Worm (Caenorhabditis elegans) whole organism, L2 larva: ENCODE data around the gene F47B8.3.
"Not testable (repeated sequence)": the region's sequence is repeated elsewhere in the genome, so short reads cannot be mapped to it uniquely, and the experiment has no call there.

Source experiments
- C34F6.9 ChIP-seq: fragments of 150-350 bp; optimal IDR thresholded peaks from 2 replicates; lab custom pipeline; 2014; ENCODE audit warnings: missing biosample characterization, missing genetic modification characterization
- F13H6.1 ChIP-seq: sonication (generic microtip); optimal IDR thresholded peaks from 2 replicates; lab custom pipeline; 2016; ENCODE audit warnings: missing genetic modification characterization, missing compliant biosample characterization
- Y55F3AM.14 ChIP-seq: fragments of 200-800 bp; sonication (Bioruptor generic); optimal IDR thresholded peaks from 2 replicates; lab custom pipeline; 2018; ENCODE audit warnings: mild to moderate bottlenecking, missing genetic modification characterization, missing compliant biosample characterization
- alr-1 ChIP-seq: fragments of 150-350 bp; optimal IDR thresholded peaks from 2 replicates; lab custom pipeline; 2014; ENCODE audit warnings: missing biosample characterization, missing genetic modification characterization
- aly-2 ChIP-seq: fragments of 150-350 bp; optimal IDR thresholded peaks from 2 replicates; lab custom pipeline; 2014; ENCODE audit warnings: missing biosample characterization, missing genetic modification characterization
- ama-1 ChIP-seq: fragments of 150-350 bp; optimal IDR thresholded peaks from 2 replicates; lab custom pipeline; 2018; ENCODE audit warnings: inconsistent platforms
- ceh-16 ChIP-seq: fragments of 150-350 bp; optimal IDR thresholded peaks from 2 replicates; lab custom pipeline; 2014; ENCODE audit warnings: missing biosample characterization, missing genetic modification characterization
- crh-2 ChIP-seq: sonication (generic microtip); optimal IDR thresholded peaks from 2 replicates; lab custom pipeline; 2017; ENCODE audit warnings: missing biosample characterization, missing genetic modification characterization
- dmd-4 ChIP-seq: sonication (generic microtip); optimal IDR thresholded peaks from 2 replicates; lab custom pipeline; 2017; ENCODE audit warnings: missing biosample characterization, missing genetic modification characterization
- egl-27 ChIP-seq: sonication (generic microtip); optimal IDR thresholded peaks from 3 replicates; lab custom pipeline; 2017; ENCODE audit warnings: missing biosample characterization, missing genetic modification reagents, missing genetic modification characterization
- elt-1 ChIP-seq: fragments of 150-350 bp; optimal IDR thresholded peaks from 2 replicates; lab custom pipeline; 2014; ENCODE audit warnings: missing biosample characterization, missing genetic modification characterization
- fos-1 ChIP-seq: fragments of 150-350 bp; optimal IDR thresholded peaks from 2 replicates; lab custom pipeline; 2014; ENCODE audit warnings: missing biosample characterization, missing genetic modification characterization
- gmeb-1 ChIP-seq: fragments of 150-350 bp; optimal IDR thresholded peaks from 2 replicates; lab custom pipeline; 2014; ENCODE audit warnings: missing biosample characterization, missing genetic modification characterization
- lin-13 ChIP-seq: fragments of 150-350 bp; optimal IDR thresholded peaks from 2 replicates; lab custom pipeline; 2014; ENCODE audit warnings: missing biosample characterization, missing genetic modification reagents, missing genetic modification characterization
- lin-39 ChIP-seq: fragments of 150-350 bp; optimal IDR thresholded peaks from 2 replicates; lab custom pipeline; 2014; ENCODE audit warnings: missing biosample characterization, missing genetic modification reagents, missing genetic modification characterization
- mab-5 ChIP-seq: fragments of 150-350 bp; optimal IDR thresholded peaks from 2 replicates; lab custom pipeline; 2014; ENCODE audit warnings: missing biosample characterization, missing genetic modification characterization
- nhr-10 ChIP-seq: sonication (generic microtip); optimal IDR thresholded peaks from 2 replicates; lab custom pipeline; 2017; ENCODE audit warnings: missing biosample characterization, missing genetic modification characterization
- nhr-11 ChIP-seq: fragments of 150-350 bp; optimal IDR thresholded peaks from 2 replicates; lab custom pipeline; 2014; ENCODE audit warnings: missing biosample characterization, missing genetic modification characterization
- nhr-12 ChIP-seq: fragments of 150-350 bp; optimal IDR thresholded peaks from 2 replicates; lab custom pipeline; 2014; ENCODE audit warnings: missing biosample characterization, missing genetic modification characterization
- nhr-21 ChIP-seq: fragments of 150-350 bp; optimal IDR thresholded peaks from 2 replicates; lab custom pipeline; 2014; ENCODE audit warnings: missing biosample characterization, missing genetic modification characterization
- nhr-23 ChIP-seq: fragments of 150-350 bp; optimal IDR thresholded peaks from 2 replicates; lab custom pipeline; 2014; ENCODE audit warnings: missing biosample characterization, missing genetic modification reagents, missing genetic modification characterization
- nhr-25 ChIP-seq: fragments of 150-350 bp; sonication (generic microtip); optimal IDR thresholded peaks from 3 replicates; lab custom pipeline; 2014; ENCODE audit warnings: missing biosample characterization, missing genetic modification characterization
- nhr-77 ChIP-seq: fragments of 150-350 bp; optimal IDR thresholded peaks from 2 replicates; lab custom pipeline; 2014; ENCODE audit warnings: missing biosample characterization, missing genetic modification characterization
- peb-1 ChIP-seq: fragments of 150-350 bp; optimal IDR thresholded peaks from 2 replicates; lab custom pipeline; 2014; ENCODE audit warnings: missing biosample characterization, missing genetic modification characterization
- sem-4 ChIP-seq: fragments of 150-350 bp; optimal IDR thresholded peaks from 2 replicates; lab custom pipeline; 2014; ENCODE audit warnings: missing biosample characterization, missing genetic modification reagents, missing genetic modification characterization
- skn-1 ChIP-seq: sonication (generic microtip); optimal IDR thresholded peaks from 2 replicates; lab custom pipeline; 2017; ENCODE audit warnings: missing biosample characterization, missing genetic modification characterization
- sma-3 ChIP-seq: sonication (generic microtip); optimal IDR thresholded peaks from 2 replicates; lab custom pipeline; 2016; ENCODE audit warnings: missing genetic modification reagents, missing genetic modification characterization, missing compliant biosample characterization
- unc-39 ChIP-seq: fragments of 150-350 bp; optimal IDR thresholded peaks from 2 replicates; lab custom pipeline; 2014; ENCODE audit warnings: missing biosample characterization, missing genetic modification characterization
- unc-55 ChIP-seq: fragments of 150-350 bp; sonication (generic microtip); optimal IDR thresholded peaks from 3 replicates; lab custom pipeline; 2014; ENCODE audit warnings: missing biosample characterization, missing genetic modification reagents, missing genetic modification characterization
- unc-62 ChIP-seq: fragments of 150-350 bp; optimal IDR thresholded peaks from 2 replicates; lab custom pipeline; 2014; ENCODE audit warnings: missing biosample characterization, missing genetic modification reagents, missing genetic modification characterization
- zag-1 ChIP-seq: fragments of 150-350 bp; optimal IDR thresholded peaks from 2 replicates; lab custom pipeline; 2014; ENCODE audit warnings: missing biosample characterization, missing genetic modification characterization
- ztf-1 ChIP-seq: fragments of 200-800 bp; sonication (Bioruptor generic); conservative IDR thresholded peaks from 2 replicates; pipeline ENCODE4 v1.3.6; 2022; ENCODE audit warnings: missing genetic modification characterization, missing compliant biosample characterization
- ztf-11 ChIP-seq: sonication (generic microtip); optimal IDR thresholded peaks from 2 replicates; lab custom pipeline; 2017; ENCODE audit warnings: missing biosample characterization, missing genetic modification characterization

Gene F47B8.3

ce11 chrV:14316525-14316924 lies 6.3 kb downstream of the F47B8.3 start, which contains the start of gene F47B8.2:
Gene F47B8.2, minus strand, starts transcription at chrV:14316625.
- TF ChIP-seq peb-1 (tag; lab: Kevin White, UChicago) (no peak), ceh-16 (tag; lab: Kevin White, UChicago) (no peak)
- TF ChIP-seq, all 48 proteins: peak for 0

- TF ChIP-seq nhr-23 (tag; lab: Kevin White, UChicago) (no peak), crh-2 (tag; lab: Kevin White, UChicago) (no peak), C34F6.9 (tag; lab: Kevin White, UChicago) (no peak), unc-55 (no peak), zag-1 (tag; lab: Kevin White, UChicago) (no peak), peb-1 (tag; lab: Kevin White, UChicago) (no peak), ceh-16 (tag; lab: Kevin White, UChicago) (no peak), lin-13 (GFP tag; lab: Kevin White, UChicago) (no peak), lin-39 (no peak), dmd-4 (tag; lab: Kevin White, UChicago) (no peak), Y55F3AM.14 (GFP tag; lab: Kevin White, UChicago) (no peak), ztf-1 (GFP tag; lab: Robert Waterston, UW) (no peak)
Measured at ce11 chrV:14314236-14314635, 8.6 kb downstream of the F47B8.3 start, which contains the start of gene F47B8.1. Gene F47B8.1, minus strand, starts transcription at chrV:14314336.

- TF ChIP-seq crh-2 (tag; lab: Kevin White, UChicago) (no peak), elt-1 (tag; lab: Kevin White, UChicago) (no peak), sma-3 (GFP tag; lab: Kevin White, UChicago) (no peak), ama-1 (lab: Kevin White, UChicago) (no peak), mab-5 (tag; lab: Kevin White, UChicago) (no peak), Y55F3AM.14 (GFP tag; lab: Kevin White, UChicago) (no peak), nhr-77 (tag; lab: Kevin White, UChicago) (no peak), aly-2 (no peak), alr-1 (tag; lab: Kevin White, UChicago) (no peak), nhr-23 (tag; lab: Kevin White, UChicago) (no peak), unc-39 (tag; lab: Kevin White, UChicago) (no peak), lin-39 (no peak), nhr-10 (tag; lab: Kevin White, UChicago) (no peak), ztf-11 (tag; lab: Kevin White, UChicago) (no peak), nhr-21 (no peak)
- TF ChIP-seq, all 48 proteins: peak for 0
Measured at ce11 chrV:14312695-14313094, 10.1 kb downstream of the F47B8.3 start, which contains the start of gene F14D7.8. Gene F14D7.8, minus strand, starts transcription at chrV:14312795.

ce11 chrV:14311115-14311514 lies 11.7 kb downstream of the F47B8.3 start, which contains the start of gene ddn-3:
Gene ddn-3, minus strand, starts transcription at chrV:14311215.
- no peak for TF ChIP-seq gmeb-1 (tag; lab: Kevin White, UChicago)
- no peak for TF ChIP-seq unc-39 (tag; lab: Kevin White, UChicago)
- no peak for TF ChIP-seq nhr-11
- TF ChIP-seq F13H6.1 (tag; lab: Kevin White, UChicago) = no peak
- no peak for TF ChIP-seq lin-13 (GFP tag; lab: Kevin White, UChicago)
- no peak for TF ChIP-seq egl-27 (tag; lab: Kevin White, UChicago)
- TF ChIP-seq sma-3 (GFP tag; lab: Kevin White, UChicago) = no peak
- no peak for TF ChIP-seq sem-4 (tag; lab: Kevin White, UChicago)
- TF ChIP-seq nhr-10 (tag; lab: Kevin White, UChicago) = no peak
- TF ChIP-seq alr-1 (tag; lab: Kevin White, UChicago) = no peak
- no peak for TF ChIP-seq ztf-1 (GFP tag; lab: Robert Waterston, UW)
- TF ChIP-seq fos-1 = no peak
- TF ChIP-seq nhr-25 = no peak
- TF ChIP-seq elt-1 (tag; lab: Kevin White, UChicago) = no peak

ce11 chrV:14309632-14310031 lies 13.2 kb downstream of the F47B8.3 start, which contains the start of gene F14D7.14:
Gene F14D7.14, plus strand, starts transcription at chrV:14309932.
- not testable (repeated sequence) for TF ChIP-seq unc-62; sem-4 (tag; lab: Kevin White, UChicago); skn-1

- not testable (repeated sequence) for TF ChIP-seq lin-39; zag-1 (tag; lab: Kevin White, UChicago); nhr-12 (tag; lab: Kevin White, UChicago)
- TF ChIP-seq, all 48 proteins: peak for 0; not testable (repeated sequence) for 48
Measured at ce11 chrV:14308164-14308563, 14.6 kb downstream of the F47B8.3 start, which contains the start of gene spig-5. Gene spig-5, plus strand, starts transcription at chrV:14308464.
